Fruit fly (Drosophila melanogaster): Measurements from ENCODE around the gene tut.

DNA sequence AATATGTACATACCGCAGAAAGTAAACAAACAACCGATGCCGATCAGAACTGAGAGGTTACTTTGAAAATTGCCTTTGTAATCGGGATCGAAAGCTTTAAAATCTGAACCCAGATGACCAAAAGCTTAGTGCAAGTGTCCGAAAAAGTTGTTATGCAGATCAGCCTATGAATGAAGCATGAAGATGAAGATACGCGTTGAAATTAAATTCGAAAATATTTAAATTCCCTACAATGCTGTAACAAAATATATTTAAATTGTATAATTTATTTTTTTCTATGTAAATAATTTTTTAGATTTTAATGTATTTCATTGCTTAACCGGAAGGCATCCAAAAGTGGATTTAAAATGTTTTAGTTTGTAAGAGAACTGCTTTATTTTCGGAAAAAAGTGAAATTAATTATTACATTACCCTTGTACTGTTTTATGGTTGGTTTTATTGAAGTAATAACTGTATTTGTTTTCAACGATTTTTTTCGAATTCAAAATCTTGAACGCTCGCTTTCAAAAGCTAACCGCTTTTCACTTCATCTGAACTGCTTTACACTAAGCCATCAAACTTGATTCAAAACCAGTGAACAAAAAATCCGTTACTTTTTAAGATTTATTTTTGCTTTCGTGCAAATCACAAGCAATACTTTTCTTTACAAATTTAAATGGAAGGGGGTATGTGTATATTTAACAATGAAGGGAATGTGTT, 50.7 kb downstream of the tut start, which contains the start of gene CG43886:
- TF ChIP-seq CG4496 (GFP tag; IDR thresholded peaks at IDR 0.05): no peak
- TF ChIP-seq CG8301 (tag; optimal IDR thresholded peaks at IDR 0.05): no peak
- TF ChIP-seq rn (GFP tag; IDR thresholded peaks at IDR 0.05): no peak
- no peak for TF ChIP-seq Pif1A (GFP tag; optimal IDR thresholded peaks at IDR 0.05)
- TF ChIP-seq D1 (tag; optimal IDR thresholded peaks at IDR 0.05): peak; percentile 14
- no peak for TF ChIP-seq Pif1B (GFP tag; optimal IDR thresholded peaks at IDR 0.05)
- TF ChIP-seq CG34367 (tag; optimal IDR thresholded peaks at IDR 0.05): no peak
- TF ChIP-seq CG13204 (GFP tag; optimal IDR thresholded peaks at IDR 0.05): no peak
- no peak for TF ChIP-seq CG17806 (tag; optimal IDR thresholded peaks at IDR 0.05)
- TF ChIP-seq EcR (GFP tag; optimal IDR thresholded peaks at IDR 0.05): no peak
- no peak for TF ChIP-seq CG15710 (tag; optimal IDR thresholded peaks at IDR 0.05)
- no peak for TF ChIP-seq Ets98B (GFP tag; IDR thresholded peaks at IDR 0.05)
- TF ChIP-seq CG32121 (GFP tag; IDR thresholded peaks at IDR 0.05): no peak
- no peak for TF ChIP-seq CG9948 (tag; optimal IDR thresholded peaks at IDR 0.05)
